Fruit fly (Drosophila melanogaster) whole organism, embryonic: Measurements from ENCODE around the gene CG10803.

Experiments
- CG10959 ChIP-seq: fragments of 200-800 bp; sonication (Bioruptor generic); IDR thresholded peaks from 2 replicates; pipeline ENCODE4 v1.3.6; 2022; ENCODE audit warnings: missing biosample characterization, missing genetic modification characterization
- CG11093 ChIP-seq: fragments of 200-800 bp; sonication (Bioruptor generic); IDR thresholded peaks from 3 replicates; pipeline ENCODE4 v1.3.6; 2022; ENCODE audit warnings: missing biosample characterization, missing genetic modification characterization
- CG11723 ChIP-seq: fragments of 200-800 bp; sonication (Bioruptor generic); optimal IDR thresholded peaks from 2 replicates; lab custom pipeline; 2017; ENCODE audit warnings: missing biosample characterization, mild to moderate bottlenecking, missing genetic modification characterization
- CG12104 ChIP-seq: fragments of 200-800 bp; sonication (Bioruptor generic); optimal IDR thresholded peaks from 3 replicates; lab custom pipeline; 2016; ENCODE audit warnings: missing biosample characterization, missing genetic modification characterization
- CG12391 ChIP-seq: fragments of 200-800 bp; sonication (Bioruptor generic); optimal IDR thresholded peaks from 3 replicates; lab custom pipeline; 2018; ENCODE audit warnings: missing biosample characterization, mild to moderate bottlenecking, missing genetic modification characterization, moderate library complexity
- CG13775 ChIP-seq: fragments of 200-800 bp; sonication (Bioruptor generic); optimal IDR thresholded peaks from 3 replicates; lab custom pipeline; 2017; ENCODE audit warnings: missing biosample characterization, mild to moderate bottlenecking, missing genetic modification characterization
- CG13894 ChIP-seq: fragments of 200-800 bp; sonication (Bioruptor generic); optimal IDR thresholded peaks from 3 replicates; lab custom pipeline; 2018; ENCODE audit warnings: missing biosample characterization, mild to moderate bottlenecking, missing genetic modification characterization, moderate library complexity
- CG15073 ChIP-seq: fragments of 200-800 bp; sonication (Bioruptor generic); optimal IDR thresholded peaks from 2 replicates; lab custom pipeline; 2016; ENCODE audit warnings: missing biosample characterization, missing genetic modification characterization
- CG15601 ChIP-seq: fragments of 200-800 bp; sonication (Bioruptor generic); optimal IDR thresholded peaks from 3 replicates; lab custom pipeline; 2019; ENCODE audit warnings: missing biosample characterization, mild to moderate bottlenecking, missing genetic modification characterization, moderate library complexity
- CG16863 ChIP-seq: fragments of 200-800 bp; sonication (Bioruptor generic); optimal IDR thresholded peaks from 3 replicates; lab custom pipeline; 2016; ENCODE audit warnings: missing biosample characterization, missing genetic modification characterization
- CG18599 ChIP-seq: fragments of 200-800 bp; sonication (Bioruptor generic); optimal IDR thresholded peaks from 3 replicates; lab custom pipeline; 2017; ENCODE audit warnings: missing biosample characterization, missing genetic modification characterization, mild to moderate bottlenecking, moderate library complexity, missing genetic modification reagents
- CG2120 ChIP-seq: fragments of 200-800 bp; sonication (Bioruptor generic); optimal IDR thresholded peaks from 3 replicates; lab custom pipeline; 2016; ENCODE audit warnings: missing biosample characterization, missing genetic modification characterization
- CG33213 ChIP-seq: fragments of 200-800 bp; sonication (Bioruptor generic); optimal IDR thresholded peaks from 3 replicates; lab custom pipeline; 2016; ENCODE audit warnings: missing biosample characterization, missing genetic modification characterization
- CG4404 ChIP-seq: fragments of 200-800 bp; sonication (Bioruptor generic); IDR thresholded peaks from 2 replicates; pipeline ENCODE4 v1.3.6; 2022; ENCODE audit warnings: missing biosample characterization, missing genetic modification characterization
- CG4617 ChIP-seq: fragments of 200-800 bp; sonication (Bioruptor generic); optimal IDR thresholded peaks from 3 replicates; lab custom pipeline; 2016; ENCODE audit warnings: missing biosample characterization, missing genetic modification characterization, borderline replicate concordance
- CG4730 ChIP-seq: fragments of 200-800 bp; sonication (Bioruptor generic); IDR thresholded peaks from 2 replicates; pipeline ENCODE4 v1.3.6; 2022; ENCODE audit warnings: missing biosample characterization, missing genetic modification characterization
- CG7271 ChIP-seq: fragments of 200-800 bp; sonication (Bioruptor generic); optimal IDR thresholded peaks from 2 replicates; lab custom pipeline; 2018; ENCODE audit warnings: missing biosample characterization, mild to moderate bottlenecking, missing genetic modification characterization, moderate library complexity
- CG7556 ChIP-seq: fragments of 200-800 bp; sonication (Bioruptor generic); optimal IDR thresholded peaks from 2 replicates; lab custom pipeline; 2017; ENCODE audit warnings: missing biosample characterization, mild to moderate bottlenecking, missing genetic modification characterization
- CG8359 ChIP-seq: fragments of 200-800 bp; sonication (Bioruptor generic); optimal IDR thresholded peaks from 2 replicates; lab custom pipeline; 2017; ENCODE audit warnings: missing biosample characterization, mild to moderate bottlenecking, missing genetic modification characterization, borderline replicate concordance
- CG8765 ChIP-seq: fragments of 200-800 bp; sonication (Bioruptor generic); IDR thresholded peaks from 2 replicates; pipeline ENCODE4 v1.3.6; 2022; ENCODE audit warnings: missing biosample characterization, missing genetic modification characterization
- CG9727 ChIP-seq: fragments of 200-800 bp; sonication (Bioruptor generic); optimal IDR thresholded peaks from 3 replicates; lab custom pipeline; 2017; ENCODE audit warnings: missing biosample characterization, mild to moderate bottlenecking, missing genetic modification characterization
- Camta ChIP-seq: fragments of 200-800 bp; sonication (Bioruptor generic); optimal IDR thresholded peaks from 2 replicates; lab custom pipeline; 2016; ENCODE audit warnings: missing biosample characterization, missing genetic modification characterization
- Fer2 ChIP-seq: fragments of 200-800 bp; sonication (Bioruptor generic); optimal IDR thresholded peaks from 2 replicates; lab custom pipeline; 2018; ENCODE audit warnings: missing biosample characterization, mild to moderate bottlenecking, missing genetic modification characterization, moderate library complexity
- Fer3 ChIP-seq: fragments of 200-800 bp; sonication (Bioruptor generic); optimal IDR thresholded peaks from 2 replicates; lab custom pipeline; 2018; ENCODE audit warnings: missing biosample characterization, mild to moderate bottlenecking, missing genetic modification characterization, moderate library complexity
- Gug ChIP-seq: fragments of 200-800 bp; sonication (Bioruptor generic); IDR thresholded peaks from 4 replicates; pipeline ENCODE4 v1.3.6; 2022; ENCODE audit warnings: missing biosample characterization, missing genetic modification characterization
- Hey ChIP-seq: fragments of 200-800 bp; sonication (Bioruptor generic); optimal IDR thresholded peaks from 3 replicates; lab custom pipeline; 2018; ENCODE audit warnings: missing biosample characterization, mild to moderate bottlenecking, missing genetic modification characterization
- Hsf ChIP-seq: fragments of 200-800 bp; sonication (Bioruptor generic); optimal IDR thresholded peaks from 3 replicates; lab custom pipeline; 2016; ENCODE audit warnings: missing biosample characterization, missing genetic modification characterization
- Mes4 ChIP-seq: fragments of 200-800 bp; sonication (Bioruptor generic); optimal IDR thresholded peaks from 2 replicates; lab custom pipeline; 2016; ENCODE audit warnings: missing biosample characterization, missing genetic modification characterization
- Myb ChIP-seq: fragments of 200-800 bp; sonication (Bioruptor generic); optimal IDR thresholded peaks from 2 replicates; lab custom pipeline; 2016; ENCODE audit warnings: missing biosample characterization, missing genetic modification characterization
- Ptx1 ChIP-seq: fragments of 200-800 bp; sonication (Bioruptor generic); IDR thresholded peaks from 2 replicates; pipeline ENCODE4 v1.3.6; 2022; ENCODE audit warnings: missing biosample characterization, missing genetic modification characterization
- Rx ChIP-seq: fragments of 200-800 bp; sonication (Bioruptor generic); IDR thresholded peaks from 2 replicates; pipeline ENCODE4 v1.3.6; 2022; ENCODE audit warnings: missing biosample characterization, missing genetic modification characterization
- Sox102F ChIP-seq: fragments of 200-800 bp; sonication (Bioruptor generic); optimal IDR thresholded peaks from 2 replicates; lab custom pipeline; 2018; ENCODE audit warnings: missing biosample characterization, mild to moderate bottlenecking, missing genetic modification characterization, moderate library complexity
- Ssrp ChIP-seq: fragments of 200-800 bp; sonication (Bioruptor generic); optimal IDR thresholded peaks from 2 replicates; lab custom pipeline; 2018; ENCODE audit warnings: missing biosample characterization, mild to moderate bottlenecking, missing genetic modification characterization, moderate library complexity
- ara ChIP-seq: fragments of 200-800 bp; sonication (Bioruptor generic); IDR thresholded peaks from 2 replicates; pipeline ENCODE4 v1.3.6; 2022; ENCODE audit warnings: missing biosample characterization, missing genetic modification characterization
- bsh ChIP-seq, 2 experiments: fragments of 200-800 bp; sonication (Bioruptor generic); optimal IDR thresholded peaks; 2 replicates each; lab custom pipeline; 2017 to 2018; ENCODE audit warnings: mild to moderate bottlenecking in 2 of 2, missing biosample characterization in 2 of 2, missing genetic modification characterization in 2 of 2, moderate library complexity in 1 of 2
- corto ChIP-seq: fragments of 200-800 bp; sonication (Bioruptor generic); optimal IDR thresholded peaks from 2 replicates; lab custom pipeline; 2016; ENCODE audit warnings: missing biosample characterization, mild to moderate bottlenecking, missing genetic modification characterization, moderate library complexity
- esg ChIP-seq: fragments of 200-800 bp; sonication (Bioruptor generic); conservative IDR thresholded peaks from 2 replicates; pipeline ENCODE4 v1.3.6; 2022; ENCODE audit warnings: missing biosample characterization, missing genetic modification characterization
- fd102C ChIP-seq: fragments of 200-800 bp; sonication (Bioruptor generic); optimal IDR thresholded peaks from 2 replicates; lab custom pipeline; 2018; ENCODE audit warnings: missing biosample characterization, mild to moderate bottlenecking, missing genetic modification characterization, moderate library complexity
- fd3F ChIP-seq: fragments of 200-800 bp; sonication (Bioruptor generic); optimal IDR thresholded peaks from 2 replicates; lab custom pipeline; 2018; ENCODE audit warnings: missing biosample characterization, mild to moderate bottlenecking, missing genetic modification characterization, moderate library complexity
- grau ChIP-seq: fragments of 200-800 bp; optimal IDR thresholded peaks from 3 replicates; lab custom pipeline; 2019; ENCODE audit warnings: missing biosample characterization, mild to moderate bottlenecking, missing genetic modification characterization, moderate library complexity
- hbn ChIP-seq: fragments of 200-800 bp; sonication (Bioruptor generic); IDR thresholded peaks from 2 replicates; pipeline ENCODE4 v1.3.6; 2022; ENCODE audit warnings: missing biosample characterization, missing genetic modification characterization; ENCODE audit not compliant: partially characterized antibody
- jigr1 ChIP-seq: fragments of 200-800 bp; sonication (Bioruptor generic); IDR thresholded peaks from 3 replicates; pipeline ENCODE4 v1.3.6; 2022; ENCODE audit warnings: missing biosample characterization, missing genetic modification characterization
- jing ChIP-seq: fragments of 200-800 bp; sonication (Bioruptor generic); optimal IDR thresholded peaks from 2 replicates; lab custom pipeline; 2018; ENCODE audit warnings: missing biosample characterization, mild to moderate bottlenecking, missing genetic modification characterization
- nau ChIP-seq: fragments of 200-800 bp; sonication (Bioruptor generic); optimal IDR thresholded peaks from 3 replicates; lab custom pipeline; 2017; ENCODE audit warnings: missing biosample characterization, mild to moderate bottlenecking, missing genetic modification characterization, missing genetic modification reagents
- phol ChIP-seq: fragments of 200-800 bp; sonication (Bioruptor generic); optimal IDR thresholded peaks from 3 replicates; lab custom pipeline; 2018; ENCODE audit warnings: missing biosample characterization, mild to moderate bottlenecking, missing genetic modification characterization, moderate library complexity
- ro ChIP-seq: fragments of 200-800 bp; sonication (Bioruptor generic); IDR thresholded peaks from 2 replicates; pipeline ENCODE4 v1.3.6; 2022; ENCODE audit warnings: missing biosample characterization, missing genetic modification characterization
- row ChIP-seq: fragments of 200-800 bp; sonication (Bioruptor generic); IDR thresholded peaks from 3 replicates; pipeline ENCODE4 v1.3.6; 2022; ENCODE audit warnings: missing biosample characterization, missing genetic modification characterization
- sens ChIP-seq: fragments of 200-800 bp; sonication (Bioruptor generic); peaks from one replicate; lab custom pipeline; 2016; ENCODE audit warnings: missing biosample characterization, missing genetic modification characterization
- slou ChIP-seq: fragments of 200-800 bp; sonication (Bioruptor generic); optimal IDR thresholded peaks from 3 replicates; lab custom pipeline; 2016; ENCODE audit warnings: missing biosample characterization, missing genetic modification characterization
- sug ChIP-seq: fragments of 200-800 bp; optimal IDR thresholded peaks from 2 replicates; lab custom pipeline; 2019; ENCODE audit warnings: missing biosample characterization, mild to moderate bottlenecking, missing genetic modification characterization, moderate library complexity
- tgo ChIP-seq: fragments of 200-800 bp; sonication (Bioruptor generic); IDR thresholded peaks from 3 replicates; pipeline ENCODE4 v1.3.6; 2022; ENCODE audit warnings: missing biosample characterization, missing genetic modification characterization
- ttk ChIP-seq: fragments of 200-800 bp; sonication (Bioruptor generic); IDR thresholded peaks from 2 replicates; pipeline ENCODE4 v2.1.2; 2022; ENCODE audit warnings: missing biosample characterization, missing genetic modification characterization

CG10803 gene

dm6 chrX:3485304-3485703, at the start of gene CG10803, which contains the start of gene CG14270 (continued):
- TF ChIP-seq CG11093 (GFP tag; lab: Robert Waterston, UW) (no peak), Sox102F (no peak), CG8359 (GFP tag; lab: Kevin White, UChicago) (no peak), CG11723 (GFP tag; lab: Kevin White, UChicago) (no peak), Fer3 (tag; lab: Kevin White, UChicago) (no peak), Mes4 (GFP tag; lab: Kevin White, UChicago) (no peak), jing (GFP tag; lab: Kevin White, UChicago) (no peak), Ssrp (tag; lab: Kevin White, UChicago) (no peak), fd3F (GFP tag; lab: Kevin White, UChicago) (no peak), CG12104 (GFP tag; lab: Kevin White, UChicago) (no peak), Hey (tag; lab: Kevin White, UChicago) (no peak), CG15073 (GFP tag; lab: Kevin White, UChicago) (no peak), CG18599 (GFP tag; lab: Kevin White, UChicago) (no peak), CG2120 (GFP tag; lab: Kevin White, UChicago) (peak; percentile 52), bsh (GFP tag; optimal IDR thresholded peaks at IDR 0.05; lab: Kevin White, UChicago) (no peak), sens (peak; percentile 83), Hsf (peak; percentile 8), Fer2 (tag; lab: Kevin White, UChicago) (no peak), CG12391 (tag; lab: Kevin White, UChicago) (peak; percentile 47), CG7271 (tag; lab: Kevin White, UChicago) (no peak), esg (GFP tag; lab: Robert Waterston, UW) (no peak), CG4730 (GFP tag; lab: Robert Waterston, UW) (no peak), CG15601 (tag; lab: Kevin White, UChicago) (no peak), grau (peak; percentile 23), phol (tag; lab: Kevin White, UChicago) (peak; percentile 22), sug (tag; lab: Kevin White, UChicago) (no peak), Rx (no peak), Myb (GFP tag; lab: Kevin White, UChicago) (peak; percentile 21), CG4617 (GFP tag; lab: Kevin White, UChicago) (no peak), ttk (GFP tag; lab: Robert Waterston, UW) (no peak), CG4404 (GFP tag; lab: Robert Waterston, UW) (no peak), ara (GFP tag; lab: Robert Waterston, UW) (no peak), CG33213 (no peak), CG8765 (GFP tag; lab: Robert Waterston, UW) (no peak), nau (GFP tag; lab: Kevin White, UChicago) (no peak), slou (GFP tag; lab: Kevin White, UChicago) (no peak), CG10959 (GFP tag; lab: Robert Waterston, UW) (no peak), CG16863 (no peak), jigr1 (GFP tag; lab: Robert Waterston, UW) (no peak), tgo (no peak), row (GFP tag; lab: Robert Waterston, UW) (peak; percentile 70), CG13775 (GFP tag; lab: Kevin White, UChicago) (peak; percentile 16), ro (no peak), CG9727 (GFP tag; lab: Kevin White, UChicago) (peak; percentile 9), Ptx1 (no peak), corto (GFP tag; lab: Kevin White, UChicago) (no peak), Gug (GFP tag; lab: Robert Waterston, UW) (0 out of 4 replicates have a peak, but pooled peaks have one; percentile 2), fd102C (no peak), hbn (GFP tag; lab: Robert Waterston, UW) (peak; percentile 74), CG7556 (GFP tag; lab: Kevin White, UChicago) (no peak), CG13894 (no peak), Camta (GFP tag; lab: Kevin White, UChicago) (no peak)
